Fruit fly (Drosophila melanogaster) whole organism, embryonic: Measurements from ENCODE around the gene CG12608.

Experiments used
- Ada2b ChIP-seq: fragments of 200-800 bp; sonication (Bioruptor generic); IDR thresholded peaks from 2 replicates; pipeline ENCODE4 v1.3.6; 2022; ENCODE audit warnings: missing biosample characterization, missing genetic modification characterization
- CG10321 ChIP-seq: fragments of 200-800 bp; sonication (Bioruptor generic); IDR thresholded peaks from 2 replicates; pipeline ENCODE4 v1.3.6; 2022; ENCODE audit warnings: missing biosample characterization, missing genetic modification characterization
- CG10543 ChIP-seq: fragments of 200-800 bp; sonication (Bioruptor generic); optimal IDR thresholded peaks from 3 replicates; lab custom pipeline; 2017; ENCODE audit warnings: missing biosample characterization, mild to moderate bottlenecking, missing genetic modification characterization, moderate library complexity
- CG13424 ChIP-seq: fragments of 200-800 bp; sonication (Bioruptor generic); optimal IDR thresholded peaks from 2 replicates; lab custom pipeline; 2019; ENCODE audit warnings: missing biosample characterization, mild to moderate bottlenecking, missing genetic modification characterization, moderate library complexity
- CG14441 ChIP-seq: fragments of 200-800 bp; sonication (Bioruptor generic); IDR thresholded peaks from 2 replicates; pipeline ENCODE4 v1.3.6; 2022; ENCODE audit warnings: missing biosample characterization, missing genetic modification characterization
- CG15479 ChIP-seq: fragments of 200-800 bp; sonication (Bioruptor generic); optimal IDR thresholded peaks from 3 replicates; lab custom pipeline; 2019; ENCODE audit warnings: missing biosample characterization, mild to moderate bottlenecking, missing genetic modification characterization, moderate library complexity
- CG18476 ChIP-seq: fragments of 200-800 bp; sonication (Bioruptor generic); optimal IDR thresholded peaks from 2 replicates; lab custom pipeline; 2016; ENCODE audit warnings: missing biosample characterization, mild to moderate bottlenecking, missing genetic modification characterization
- CG2202 ChIP-seq: fragments of 200-800 bp; sonication (Bioruptor generic); optimal IDR thresholded peaks from 2 replicates; lab custom pipeline; 2018; ENCODE audit warnings: missing biosample characterization, mild to moderate bottlenecking, missing genetic modification characterization
- CG2712 ChIP-seq: fragments of 200-800 bp; optimal IDR thresholded peaks from 3 replicates; lab custom pipeline; 2019; ENCODE audit warnings: missing biosample characterization, mild to moderate bottlenecking, missing genetic modification characterization, moderate library complexity
- CG2889 ChIP-seq: fragments of 200-800 bp; sonication (Bioruptor generic); IDR thresholded peaks from 3 replicates; pipeline ENCODE4 v1.3.6; 2022; ENCODE audit warnings: missing biosample characterization, missing genetic modification characterization
- CG32532 ChIP-seq: fragments of 200-800 bp; sonication (Bioruptor generic); IDR thresholded peaks from 2 replicates; pipeline ENCODE4 v1.3.6; 2022; ENCODE audit warnings: missing biosample characterization, missing genetic modification characterization
- CG32767 ChIP-seq: fragments of 200-800 bp; sonication (Bioruptor generic); IDR thresholded peaks from 2 replicates; pipeline ENCODE4 v1.3.6; 2022; ENCODE audit warnings: missing biosample characterization, missing genetic modification characterization
- CG33213 ChIP-seq: fragments of 200-800 bp; sonication (Bioruptor generic); optimal IDR thresholded peaks from 3 replicates; lab custom pipeline; 2016; ENCODE audit warnings: missing biosample characterization, missing genetic modification characterization
- CG34376 ChIP-seq: fragments of 200-800 bp; sonication (Bioruptor generic); optimal IDR thresholded peaks from 2 replicates; lab custom pipeline; 2018; ENCODE audit warnings: missing biosample characterization, mild to moderate bottlenecking, missing genetic modification characterization
- CG34422 ChIP-seq: fragments of 200-800 bp; sonication (Bioruptor generic); IDR thresholded peaks from 3 replicates; pipeline ENCODE4 v1.3.6; 2022; ENCODE audit warnings: missing biosample characterization, missing genetic modification characterization
- CG43689 ChIP-seq: fragments of 200-800 bp; sonication (Bioruptor generic); IDR thresholded peaks from 2 replicates; pipeline ENCODE4 v1.3.6; 2022; ENCODE audit warnings: missing biosample characterization, missing genetic modification characterization
- CG6254 ChIP-seq: fragments of 200-800 bp; sonication (Bioruptor generic); optimal IDR thresholded peaks from 3 replicates; lab custom pipeline; 2017; ENCODE audit warnings: mild to moderate bottlenecking, missing biosample characterization, missing genetic modification reagents, missing genetic modification characterization
- CG6813 ChIP-seq: fragments of 200-800 bp; sonication (Bioruptor generic); optimal IDR thresholded peaks from 2 replicates; lab custom pipeline; 2017; ENCODE audit warnings: missing biosample characterization, missing genetic modification characterization, mild to moderate bottlenecking, moderate library complexity, missing genetic modification reagents
- CG7271 ChIP-seq: fragments of 200-800 bp; sonication (Bioruptor generic); optimal IDR thresholded peaks from 2 replicates; lab custom pipeline; 2018; ENCODE audit warnings: missing biosample characterization, mild to moderate bottlenecking, missing genetic modification characterization, moderate library complexity
- CG8359 ChIP-seq: fragments of 200-800 bp; sonication (Bioruptor generic); optimal IDR thresholded peaks from 2 replicates; lab custom pipeline; 2017; ENCODE audit warnings: missing biosample characterization, mild to moderate bottlenecking, missing genetic modification characterization, borderline replicate concordance
- CG9215 ChIP-seq: fragments of 200-800 bp; sonication (Bioruptor generic); IDR thresholded peaks from 2 replicates; pipeline ENCODE4 v1.3.6; 2022; ENCODE audit warnings: missing biosample characterization, missing genetic modification characterization
- CG9727 ChIP-seq: fragments of 200-800 bp; sonication (Bioruptor generic); optimal IDR thresholded peaks from 3 replicates; lab custom pipeline; 2017; ENCODE audit warnings: missing biosample characterization, mild to moderate bottlenecking, missing genetic modification characterization
- CG9932 ChIP-seq: fragments of 200-800 bp; sonication (Bioruptor generic); IDR thresholded peaks from 2 replicates; pipeline ENCODE4 v1.3.6; 2022; ENCODE audit warnings: missing biosample characterization, missing genetic modification characterization
- CTCF ChIP-seq: fragments of 200-800 bp; sonication (Bioruptor generic); optimal IDR thresholded peaks from 2 replicates; lab custom pipeline; 2017; ENCODE audit warnings: missing biosample characterization, mild to moderate bottlenecking, missing genetic modification characterization, moderate library complexity
- CkIIα-i1 ChIP-seq: fragments of 200-800 bp; sonication (Bioruptor generic); IDR thresholded peaks from 2 replicates; pipeline ENCODE4 v1.3.6; 2022; ENCODE audit warnings: missing biosample characterization, missing genetic modification characterization
- Ets97D ChIP-seq: fragments of 200-800 bp; sonication (Bioruptor generic); optimal IDR thresholded peaks from 3 replicates; lab custom pipeline; 2016; ENCODE audit warnings: missing biosample characterization, missing genetic modification characterization
- H15 ChIP-seq: fragments of 200-800 bp; sonication (Bioruptor generic); IDR thresholded peaks from 3 replicates; pipeline ENCODE4 v1.3.6; 2022; ENCODE audit warnings: missing biosample characterization, missing genetic modification characterization
- Hmx ChIP-seq: fragments of 200-800 bp; sonication (Bioruptor generic); optimal IDR thresholded peaks from 2 replicates; lab custom pipeline; 2016; ENCODE audit warnings: missing biosample characterization, missing genetic modification characterization
- Kr ChIP-seq: fragments of 200-800 bp; sonication (Bioruptor generic); optimal IDR thresholded peaks from 2 replicates; lab custom pipeline; 2017; ENCODE audit warnings: missing biosample characterization, mild to moderate bottlenecking, missing genetic modification characterization
- PHDP ChIP-seq: fragments of 200-800 bp; sonication (Bioruptor generic); optimal IDR thresholded peaks from 3 replicates; lab custom pipeline; 2018; ENCODE audit warnings: missing biosample characterization, mild to moderate bottlenecking, missing genetic modification characterization, moderate library complexity
- Ptx1 ChIP-seq: fragments of 200-800 bp; sonication (Bioruptor generic); IDR thresholded peaks from 2 replicates; pipeline ENCODE4 v1.3.6; 2022; ENCODE audit warnings: missing biosample characterization, missing genetic modification characterization
- Vsx1 ChIP-seq: fragments of 200-800 bp; sonication (Bioruptor generic); optimal IDR thresholded peaks from 2 replicates; lab custom pipeline; 2017; ENCODE audit warnings: missing biosample characterization, mild to moderate bottlenecking, missing genetic modification characterization, missing genetic modification reagents
- ato ChIP-seq: fragments of 200-800 bp; sonication (Bioruptor generic); IDR thresholded peaks from 2 replicates; pipeline ENCODE4 v1.3.6; 2022; ENCODE audit warnings: missing biosample characterization, missing genetic modification characterization; ENCODE audit not compliant: partially characterized antibody
- bbx ChIP-seq: fragments of 200-800 bp; sonication (Bioruptor generic); IDR thresholded peaks from 2 replicates; pipeline ENCODE4 v1.3.6; 2022; ENCODE audit warnings: missing biosample characterization, missing genetic modification characterization; ENCODE audit not compliant: partially characterized antibody
- corto ChIP-seq: fragments of 200-800 bp; sonication (Bioruptor generic); optimal IDR thresholded peaks from 2 replicates; lab custom pipeline; 2016; ENCODE audit warnings: missing biosample characterization, mild to moderate bottlenecking, missing genetic modification characterization, moderate library complexity
- emc ChIP-seq: fragments of 200-800 bp; sonication (Bioruptor generic); optimal IDR thresholded peaks from 2 replicates; lab custom pipeline; 2016; ENCODE audit warnings: missing biosample characterization, missing genetic modification characterization
- ems ChIP-seq: fragments of 200-800 bp; sonication (Bioruptor generic); optimal IDR thresholded peaks from 3 replicates; lab custom pipeline; 2016; ENCODE audit warnings: missing biosample characterization, missing genetic modification characterization
- fd3F ChIP-seq: fragments of 200-800 bp; sonication (Bioruptor generic); optimal IDR thresholded peaks from 2 replicates; lab custom pipeline; 2018; ENCODE audit warnings: missing biosample characterization, mild to moderate bottlenecking, missing genetic modification characterization, moderate library complexity
- fd96Cb ChIP-seq: fragments of 200-800 bp; sonication (Bioruptor generic); optimal IDR thresholded peaks from 2 replicates; lab custom pipeline; 2018; ENCODE audit warnings: missing biosample characterization, mild to moderate bottlenecking, missing genetic modification characterization, moderate library complexity
- gce ChIP-seq: fragments of 200-800 bp; sonication (Bioruptor generic); IDR thresholded peaks from 3 replicates; pipeline ENCODE4 v1.3.6; 2022; ENCODE audit warnings: missing biosample characterization, missing genetic modification characterization
- grn ChIP-seq: fragments of 200-800 bp; sonication (Bioruptor generic); optimal IDR thresholded peaks from 3 replicates; lab custom pipeline; 2017; ENCODE audit warnings: missing biosample characterization, missing genetic modification characterization
- mld ChIP-seq: fragments of 200-800 bp; sonication (Bioruptor generic); IDR thresholded peaks from 3 replicates; pipeline ENCODE4 v1.3.6; 2022; ENCODE audit warnings: missing biosample characterization, missing genetic modification characterization; ENCODE audit not compliant: partially characterized antibody
- nerfin-2 ChIP-seq: fragments of 200-800 bp; sonication (Bioruptor generic); IDR thresholded peaks from 2 replicates; pipeline ENCODE4 v1.3.6; 2022; ENCODE audit warnings: missing biosample characterization, missing genetic modification characterization; ENCODE audit not compliant: partially characterized antibody
- odd ChIP-seq: fragments of 200-800 bp; sonication (Bioruptor generic); optimal IDR thresholded peaks from 2 replicates; lab custom pipeline; 2017; ENCODE audit warnings: missing biosample characterization, mild to moderate bottlenecking, missing genetic modification characterization
- schlank ChIP-seq: fragments of 200-800 bp; sonication (Bioruptor generic); optimal IDR thresholded peaks from 2 replicates; lab custom pipeline; 2018; ENCODE audit warnings: missing biosample characterization, mild to moderate bottlenecking, missing genetic modification characterization
- sens-2 ChIP-seq: fragments of 200-800 bp; sonication (Bioruptor generic); IDR thresholded peaks from 2 replicates; pipeline ENCODE4 v1.3.6; 2022; ENCODE audit warnings: missing biosample characterization, missing genetic modification characterization
- tin ChIP-seq: fragments of 200-800 bp; sonication (Bioruptor generic); optimal IDR thresholded peaks from 3 replicates; lab custom pipeline; 2016; ENCODE audit warnings: missing biosample characterization, missing genetic modification characterization
- ttk ChIP-seq: fragments of 200-800 bp; sonication (Bioruptor generic); IDR thresholded peaks from 2 replicates; pipeline ENCODE4 v2.1.2; 2022; ENCODE audit warnings: missing biosample characterization, missing genetic modification characterization
- vvl ChIP-seq: fragments of 200-800 bp; sonication (Bioruptor generic); IDR thresholded peaks from 2 replicates; pipeline ENCODE4 v1.3.6; 2022; ENCODE audit warnings: missing biosample characterization, missing genetic modification characterization
- z ChIP-seq: fragments of 200-800 bp; sonication (Bioruptor generic); IDR thresholded peaks from 3 replicates; pipeline ENCODE4 v1.3.6; 2022; ENCODE audit warnings: missing biosample characterization, missing genetic modification characterization

The CG12608 gene

DNA sequence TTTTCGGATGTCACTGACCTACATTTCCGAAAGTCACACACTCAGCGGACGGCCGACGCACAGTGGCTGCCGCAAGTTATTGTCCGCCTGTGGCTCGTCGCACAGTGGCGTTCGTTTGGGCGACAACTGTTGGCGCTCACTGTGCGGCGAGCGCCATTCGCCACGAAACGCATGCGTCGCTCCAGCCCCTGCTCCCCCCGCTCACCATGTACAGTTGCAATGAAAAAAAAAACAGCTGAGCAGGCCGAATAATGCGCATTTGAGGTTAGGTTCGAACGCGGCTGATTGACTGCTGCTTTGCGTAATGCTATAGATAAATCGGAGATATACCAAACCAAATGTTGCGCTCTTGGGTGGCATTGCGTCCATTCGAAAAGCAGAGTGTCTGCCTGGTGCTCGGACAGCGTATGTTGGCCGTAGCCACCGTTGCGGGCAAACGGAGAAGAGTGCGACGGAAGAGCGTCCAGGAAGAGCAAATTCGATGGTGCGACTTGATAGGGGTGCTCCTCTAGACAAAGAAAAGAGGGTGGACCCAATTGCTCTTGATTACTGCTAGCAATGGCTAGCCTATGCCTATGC is 21.0 kb downstream of the CG12608 start (continued):
- TF ChIP-seq Vsx1 (GFP tag; lab: Kevin White, UChicago) (peak; percentile 59), CG34376 (GFP tag; lab: Kevin White, UChicago) (peak; percentile 92), CG14441 (GFP tag; lab: Robert Waterston, UW) (peak; percentile 92), Kr (GFP tag; lab: Kevin White, UChicago) (no peak), Hmx (GFP tag; lab: Kevin White, UChicago) (no peak), Ptx1 (GFP tag; lab: Robert Waterston, UW) (peak; percentile 90), CG43689 (peak; percentile 84), CG18476 (GFP tag; lab: Kevin White, UChicago) (peak; percentile 53), gce (GFP tag; lab: Robert Waterston, UW) (peak; percentile 98), ttk (GFP tag; lab: Robert Waterston, UW) (peak; percentile 79), emc (GFP tag; lab: Kevin White, UChicago) (peak; percentile 24), PHDP (tag; lab: Kevin White, UChicago) (peak; percentile 75), odd (GFP tag; lab: Kevin White, UChicago) (peak; percentile 47), fd3F (peak; percentile 47), CG10543 (peak; percentile 97), CG7271 (no peak), CG13424 (tag; lab: Kevin White, UChicago) (peak; percentile 65), z (GFP tag; lab: Robert Waterston, UW) (peak; percentile 33; the same call in 1 of the 3 replicates), CG2202 (tag; lab: Kevin White, UChicago) (peak; percentile 35), CG9215 (GFP tag; lab: Robert Waterston, UW) (peak; percentile 85), CkIIα-i1 (GFP tag; lab: Robert Waterston, UW) (peak; percentile 54; the same call in 1 of the 2 replicates), bbx (GFP tag; lab: Robert Waterston, UW) (peak; percentile 64; the same call in 1 of the 2 replicates), sens-2 (peak; percentile 75; the same call in 1 of the 2 replicates), CTCF (GFP tag; lab: Kevin White, UChicago) (peak; percentile 39), CG34422 (GFP tag; lab: Robert Waterston, UW) (peak; percentile 97), CG2712 (peak; percentile 65), mld (GFP tag; lab: Robert Waterston, UW) (0 out of 3 replicates have a peak, but pooled peaks have one; percentile 21), H15 (peak; percentile 85), schlank (tag; lab: Kevin White, UChicago) (peak; percentile 81), Ada2b (GFP tag; lab: Robert Waterston, UW) (peak; percentile 90), CG9727 (peak; percentile 67), CG6254 (GFP tag; lab: Kevin White, UChicago) (peak; percentile 42), Ets97D (GFP tag; lab: Kevin White, UChicago) (peak; percentile 86), CG9932 (GFP tag; lab: Robert Waterston, UW) (peak; percentile 96), CG8359 (GFP tag; lab: Kevin White, UChicago) (peak; percentile 32), CG2889 (GFP tag; lab: Robert Waterston, UW) (peak; percentile 81), nerfin-2 (GFP tag; lab: Robert Waterston, UW) (0 out of 2 replicates have a peak, but pooled peaks have one; percentile 38), CG10321 (GFP tag; lab: Robert Waterston, UW) (peak; percentile 65), corto (GFP tag; lab: Kevin White, UChicago) (no peak), fd96Cb (tag; lab: Kevin White, UChicago) (peak; percentile 50), CG33213 (GFP tag; lab: Kevin White, UChicago) (peak; percentile 79), CG15479 (no peak), vvl (GFP tag; lab: Robert Waterston, UW) (peak; percentile 94), CG32532 (peak; percentile 96), grn (peak; percentile 64), CG6813 (GFP tag; lab: Kevin White, UChicago) (peak; percentile 88), ato (GFP tag; lab: Robert Waterston, UW) (peak; percentile 54; the same call in 1 of the 2 replicates), tin (GFP tag; lab: Kevin White, UChicago) (peak; percentile 89), CG32767 (GFP tag; lab: Robert Waterston, UW) (peak; percentile 81), ems (GFP tag; lab: Kevin White, UChicago) (peak; percentile 81)
